Fruit fly (Drosophila melanogaster): Measurements from ENCODE around the gene ey.
A peak's percentile ranks its signal among the peaks of the same experiment; 100 is the strongest.

The ey gene

dm6 chr4:696638-697037 lies 851 bp upstream of the ey start (continued):
- TF ChIP-seq CG31224 (GFP tag; IDR thresholded peaks at IDR 0.05) (no peak), Ets97D (GFP tag; optimal IDR thresholded peaks at IDR 0.05) (peak; percentile 84), CG9215 (GFP tag; IDR thresholded peaks at IDR 0.05) (no peak), klu (GFP tag; IDR thresholded peaks at IDR 0.05) (no peak), Mad (GFP tag; optimal IDR thresholded peaks at IDR 0.05) (peak; percentile 2), Mes4 (GFP tag; optimal IDR thresholded peaks at IDR 0.05) (no peak), CG13123 (GFP tag; optimal IDR thresholded peaks at IDR 0.05) (peak; percentile 6), sug (tag; optimal IDR thresholded peaks at IDR 0.05) (peak; percentile 58), Camta (GFP tag; optimal IDR thresholded peaks at IDR 0.05) (peak; percentile 24), CG13424 (tag; optimal IDR thresholded peaks at IDR 0.05) (peak; percentile 35), CG6175 (GFP tag; IDR thresholded peaks at IDR 0.05) (no peak), jumu (GFP tag; optimal IDR thresholded peaks at IDR 0.05) (peak; percentile 49), CG4820 (GFP tag; optimal IDR thresholded peaks at IDR 0.05) (peak; percentile 19), chn (GFP tag; optimal IDR thresholded peaks at IDR 0.05) (peak; percentile 9), HLH3B (GFP tag; IDR thresholded peaks at IDR 0.05) (no peak), CG1024 (GFP tag; IDR thresholded peaks at IDR 0.05) (peak; percentile 95), pho (GFP tag; optimal IDR thresholded peaks at IDR 0.05) (peak; percentile 56), Sox102F (GFP tag; optimal IDR thresholded peaks at IDR 0.05) (no peak), unpg (GFP tag; optimal IDR thresholded peaks at IDR 0.05) (peak; percentile 1), BEAF-32 (GFP tag; optimal IDR thresholded peaks at IDR 0.05) (peak; percentile 96), kah (GFP tag; optimal IDR thresholded peaks at IDR 0.05) (no peak), HmgD (GFP tag; optimal IDR thresholded peaks at IDR 0.05) (peak; percentile 71), cg (GFP tag; optimal IDR thresholded peaks at IDR 0.05) (no peak), CG18262 (tag; optimal IDR thresholded peaks at IDR 0.05) (peak; percentile 22), ems (GFP tag; optimal IDR thresholded peaks at IDR 0.05) (peak; percentile 22), CHES-1-like (GFP tag; optimal IDR thresholded peaks at IDR 0.05) (peak; percentile 72), Meics (GFP tag; optimal IDR thresholded peaks at IDR 0.05) (peak; percentile 57), CG8388 (GFP tag; optimal IDR thresholded peaks at IDR 0.05) (peak; percentile 12), CG31441 (GFP tag; IDR thresholded peaks at IDR 0.05) (0 out of 2 replicates have a peak, but pooled peaks have one; percentile 25), psq (GFP tag; optimal IDR thresholded peaks at IDR 0.05) (no peak), nom (GFP tag; optimal IDR thresholded peaks at IDR 0.05) (peak; percentile 36), Atf6 (GFP tag; IDR thresholded peaks at IDR 0.05) (no peak; the same call in 1 of the 2 replicates), grau (tag; optimal IDR thresholded peaks at IDR 0.05) (peak; percentile 32), NC2β (GFP tag; optimal IDR thresholded peaks at IDR 0.05) (peak; percentile 40), CG4730 (GFP tag; IDR thresholded peaks at IDR 0.05) (no peak), CG12942 (GFP tag; optimal IDR thresholded peaks at IDR 0.05) (no peak), gfzf (GFP tag; optimal IDR thresholded peaks at IDR 0.05) (peak; percentile 24), Atf3 (GFP tag; optimal IDR thresholded peaks at IDR 0.05) (no peak), ERR (GFP tag; optimal IDR thresholded peaks at IDR 0.05) (peak; percentile 33), ara (GFP tag; IDR thresholded peaks at IDR 0.05) (no peak), Dp (GFP tag; optimal IDR thresholded peaks at IDR 0.05) (peak; percentile 27), CG4424 (GFP tag; optimal IDR thresholded peaks at IDR 0.05) (no peak), trem (tag; optimal IDR thresholded peaks at IDR 0.05) (peak; percentile 37), Neu2 (GFP tag; optimal IDR thresholded peaks at IDR 0.05; ENCODE audit: borderline replicate concordance) (peak; percentile 23), Fer2 (tag; optimal IDR thresholded peaks at IDR 0.05) (no peak), CG3281 (GFP tag; optimal IDR thresholded peaks at IDR 0.05) (peak; percentile 26), Hsf (GFP tag; optimal IDR thresholded peaks at IDR 0.05) (peak; percentile 42), Chrac-16 (GFP tag; optimal IDR thresholded peaks at IDR 0.05) (peak; percentile 11), gem (tag; optimal IDR thresholded peaks at IDR 0.05) (peak; percentile 31), bigmax (GFP tag; optimal IDR thresholded peaks at IDR 0.05) (no peak), stc (GFP tag; IDR thresholded peaks at IDR 0.05) (no peak), hb (GFP tag; IDR thresholded peaks at IDR 0.05; ENCODE audit: partially characterized antibody) (no peak)
